Fruit fly (Drosophila melanogaster): ENCODE data around the gene Fur1.

Fur1 gene

dm6 chr3R:25490778-25491664 lies 18.2 kb upstream of the Fur1 start, which contains the start of the genes Gnpat and CG5112 (continued):
- TF ChIP-seq twi (tag; optimal IDR thresholded peaks at IDR 0.05) (peak; percentile 10), CG8944 (GFP tag; optimal IDR thresholded peaks at IDR 0.05) (peak; percentile 56), CG11085 (GFP tag; IDR thresholded peaks at IDR 0.05) (peak; percentile 52), Kr (GFP tag; optimal IDR thresholded peaks at IDR 0.05) (no peak), CG3995 (GFP tag; optimal IDR thresholded peaks at IDR 0.05) (peak; percentile 67), CG6683 (GFP tag; optimal IDR thresholded peaks at IDR 0.05) (no peak), CG17361 (GFP tag; IDR thresholded peaks at IDR 0.05) (peak; percentile 64; the same call in 2 of the 3 replicates), CG15011 (GFP tag; optimal IDR thresholded peaks at IDR 0.05) (no peak), CG17802 (tag; optimal IDR thresholded peaks at IDR 0.05) (peak; percentile 72), CG10321 (GFP tag; IDR thresholded peaks at IDR 0.05) (no peak), hbn (GFP tag; IDR thresholded peaks at IDR 0.05; ENCODE audit: partially characterized antibody) (peak; percentile 28; the same call in 1 of the 2 replicates), Awh (GFP tag; IDR thresholded peaks at IDR 0.05) (peak; percentile 55), inv (GFP tag; IDR thresholded peaks at IDR 0.05; ENCODE audit: partially characterized antibody) (peak; percentile 62), CG3163 (GFP tag; optimal IDR thresholded peaks at IDR 0.05) (no peak), MTF-1 (GFP tag; optimal IDR thresholded peaks at IDR 0.05; ENCODE audit: borderline replicate concordance) (peak; percentile 43), caup (GFP tag; optimal IDR thresholded peaks at IDR 0.05; ENCODE audit: severe bottlenecking) (peak; percentile 64), crp (GFP tag; optimal IDR thresholded peaks at IDR 0.05) (peak; percentile 94 to 97), CG2889 (GFP tag; IDR thresholded peaks at IDR 0.05) (peak; percentile 73; the same call in 2 of the 3 replicates), abd-A (tag; optimal IDR thresholded peaks at IDR 0.05) (peak; percentile 6), toy (GFP tag; IDR thresholded peaks at IDR 0.05) (no peak), Dek (tag; optimal IDR thresholded peaks at IDR 0.05) (peak; percentile 0), Hey (tag; optimal IDR thresholded peaks at IDR 0.05) (no peak), CG15601 (tag; optimal IDR thresholded peaks at IDR 0.05) (peak; percentile 58), Hr51 (GFP tag; optimal IDR thresholded peaks at IDR 0.05) (peak; percentile 45 to 80), CG10565 (GFP tag; optimal IDR thresholded peaks at IDR 0.05) (no peak), CG13296 (GFP tag; optimal IDR thresholded peaks at IDR 0.05) (peak; percentile 56), dmrt99B (tag; optimal IDR thresholded peaks at IDR 0.05) (peak; percentile 31), grau (tag; optimal IDR thresholded peaks at IDR 0.05) (peak; percentile 90), h (optimal IDR thresholded peaks at IDR 0.05) (no peak), ind (GFP tag; optimal IDR thresholded peaks at IDR 0.05) (peak; percentile 55), Rfx (GFP tag; IDR thresholded peaks at IDR 0.05) (peak; percentile 91), sens-2 (GFP tag; IDR thresholded peaks at IDR 0.05) (no peak), Sry-δ (GFP tag; optimal IDR thresholded peaks at IDR 0.05) (peak; percentile 50), CG4424 (GFP tag; optimal IDR thresholded peaks at IDR 0.05) (peak; percentile 35), Hmx (GFP tag; optimal IDR thresholded peaks at IDR 0.05) (no peak), CoRest (tag; optimal IDR thresholded peaks at IDR 0.05) (peak; percentile 68), Hr39 (optimal IDR thresholded peaks at IDR 0.05) (no peak), HLHmδ (GFP tag; optimal IDR thresholded peaks at IDR 0.05) (peak; percentile 78), bowl (GFP tag; IDR thresholded peaks at IDR 0.05) (peak; percentile 50), Mad (GFP tag; optimal IDR thresholded peaks at IDR 0.05) (peak; percentile 34), otp (GFP tag; IDR thresholded peaks at IDR 0.05) (peak; percentile 58; the same call in 2 of the 3 replicates), CG42726 (GFP tag; IDR thresholded peaks at IDR 0.05; ENCODE audit: partially characterized antibody) (peak; percentile 55; the same call in 1 of the 2 replicates), Ptx1 (GFP tag; IDR thresholded peaks at IDR 0.05) (peak; percentile 69), ttk (GFP tag; IDR thresholded peaks at IDR 0.05) (peak; percentile 58), H15 (GFP tag; IDR thresholded peaks at IDR 0.05) (peak; percentile 71; the same call in 2 of the 3 replicates), Atf-2 (GFP tag; optimal IDR thresholded peaks at IDR 0.05) (no peak), Fer2 (tag; optimal IDR thresholded peaks at IDR 0.05) (peak; percentile 27), Drgx (GFP tag; IDR thresholded peaks at IDR 0.05) (no peak; the same call in 1 of the 2 replicates)
